Worm (Caenorhabditis elegans) whole organism, L2 larva: Measurements from ENCODE around the gene W04G3.13.

Source experiments
- C34F6.9 ChIP-seq: fragments of 150-350 bp; optimal IDR thresholded peaks from 2 replicates; lab custom pipeline; 2014; ENCODE audit warnings: missing biosample characterization, missing genetic modification characterization
- F13H6.1 ChIP-seq: sonication (generic microtip); optimal IDR thresholded peaks from 2 replicates; lab custom pipeline; 2016; ENCODE audit warnings: missing genetic modification characterization, missing compliant biosample characterization
- R02D3.7 ChIP-seq: fragments of 150-350 bp; optimal IDR thresholded peaks from 2 replicates; lab custom pipeline; 2014; ENCODE audit warnings: missing biosample characterization, missing genetic modification characterization
- Y55F3AM.14 ChIP-seq: fragments of 200-800 bp; sonication (Bioruptor generic); optimal IDR thresholded peaks from 2 replicates; lab custom pipeline; 2018; ENCODE audit warnings: mild to moderate bottlenecking, missing genetic modification characterization, missing compliant biosample characterization
- ZK546.5 ChIP-seq: sonication (generic microtip); optimal IDR thresholded peaks from 2 replicates; lab custom pipeline; 2017; ENCODE audit warnings: missing biosample characterization, missing genetic modification characterization
- alr-1 ChIP-seq: fragments of 150-350 bp; optimal IDR thresholded peaks from 2 replicates; lab custom pipeline; 2014; ENCODE audit warnings: missing biosample characterization, missing genetic modification characterization
- aly-2 ChIP-seq: fragments of 150-350 bp; optimal IDR thresholded peaks from 2 replicates; lab custom pipeline; 2014; ENCODE audit warnings: missing biosample characterization, missing genetic modification characterization
- ama-1 ChIP-seq: fragments of 150-350 bp; optimal IDR thresholded peaks from 2 replicates; lab custom pipeline; 2018; ENCODE audit warnings: inconsistent platforms
- blmp-1 ChIP-seq: sonication (generic microtip); optimal IDR thresholded peaks from 2 replicates; lab custom pipeline; 2017; ENCODE audit warnings: missing genetic modification characterization, mild to moderate bottlenecking, missing compliant biosample characterization, antibody characterized with exemption, moderate library complexity; ENCODE audit not compliant: insufficient read depth
- ceh-16 ChIP-seq: fragments of 150-350 bp; optimal IDR thresholded peaks from 2 replicates; lab custom pipeline; 2014; ENCODE audit warnings: missing biosample characterization, missing genetic modification characterization
- ceh-82 ChIP-seq: fragments of 150-350 bp; optimal IDR thresholded peaks from 2 replicates; lab custom pipeline; 2014; ENCODE audit warnings: missing biosample characterization, missing genetic modification characterization
- crh-2 ChIP-seq: sonication (generic microtip); optimal IDR thresholded peaks from 2 replicates; lab custom pipeline; 2017; ENCODE audit warnings: missing biosample characterization, missing genetic modification characterization
- dmd-4 ChIP-seq: sonication (generic microtip); optimal IDR thresholded peaks from 2 replicates; lab custom pipeline; 2017; ENCODE audit warnings: missing biosample characterization, missing genetic modification characterization
- egl-27 ChIP-seq: sonication (generic microtip); optimal IDR thresholded peaks from 3 replicates; lab custom pipeline; 2017; ENCODE audit warnings: missing biosample characterization, missing genetic modification reagents, missing genetic modification characterization
- elt-1 ChIP-seq: fragments of 150-350 bp; optimal IDR thresholded peaks from 2 replicates; lab custom pipeline; 2014; ENCODE audit warnings: missing biosample characterization, missing genetic modification characterization
- elt-3 ChIP-seq: sonication (generic microtip); optimal IDR thresholded peaks from 2 replicates; lab custom pipeline; 2017; ENCODE audit warnings: missing biosample characterization, missing genetic modification characterization
- fos-1 ChIP-seq: fragments of 150-350 bp; optimal IDR thresholded peaks from 2 replicates; lab custom pipeline; 2014; ENCODE audit warnings: missing biosample characterization, missing genetic modification characterization
- lin-11 ChIP-seq: fragments of 150-350 bp; sonication (generic microtip); optimal IDR thresholded peaks from 2 replicates; lab custom pipeline; 2014; ENCODE audit warnings: missing biosample characterization, missing genetic modification characterization, inconsistent platforms, mixed read lengths
- lin-39 ChIP-seq: fragments of 150-350 bp; optimal IDR thresholded peaks from 2 replicates; lab custom pipeline; 2014; ENCODE audit warnings: missing biosample characterization, missing genetic modification reagents, missing genetic modification characterization
- lsy-2 ChIP-seq, 2 experiments: fragments of 150-350 bp in 1 of 2; sonication (generic microtip) in 1 of 2; optimal IDR thresholded peaks; 2 replicates each; lab custom pipeline; 2014 to 2017; ENCODE audit warnings: missing biosample characterization in 2 of 2, missing genetic modification characterization in 2 of 2
- mab-5 ChIP-seq: fragments of 150-350 bp; optimal IDR thresholded peaks from 2 replicates; lab custom pipeline; 2014; ENCODE audit warnings: missing biosample characterization, missing genetic modification characterization
- mbf-1 ChIP-seq: sonication (generic microtip); optimal IDR thresholded peaks from 2 replicates; lab custom pipeline; 2017; ENCODE audit warnings: missing biosample characterization, missing genetic modification characterization
- mdl-1 ChIP-seq, 2 experiments: fragments of 150-350 bp in 1 of 2; sonication (generic microtip) in 1 of 2; optimal IDR thresholded peaks; 2 replicates each; lab custom pipeline; 2017; ENCODE audit warnings: missing biosample characterization in 2 of 2, missing genetic modification characterization in 2 of 2
- nhr-10 ChIP-seq: sonication (generic microtip); optimal IDR thresholded peaks from 2 replicates; lab custom pipeline; 2017; ENCODE audit warnings: missing biosample characterization, missing genetic modification characterization
- nhr-12 ChIP-seq: fragments of 150-350 bp; optimal IDR thresholded peaks from 2 replicates; lab custom pipeline; 2014; ENCODE audit warnings: missing biosample characterization, missing genetic modification characterization
- nhr-129 ChIP-seq: fragments of 150-350 bp; optimal IDR thresholded peaks from 2 replicates; lab custom pipeline; 2014; ENCODE audit warnings: missing biosample characterization, missing genetic modification characterization
- nhr-21 ChIP-seq: fragments of 150-350 bp; optimal IDR thresholded peaks from 2 replicates; lab custom pipeline; 2014; ENCODE audit warnings: missing biosample characterization, missing genetic modification characterization
- nhr-23 ChIP-seq: fragments of 150-350 bp; optimal IDR thresholded peaks from 2 replicates; lab custom pipeline; 2014; ENCODE audit warnings: missing biosample characterization, missing genetic modification reagents, missing genetic modification characterization
- nhr-237 ChIP-seq: fragments of 150-350 bp; optimal IDR thresholded peaks from 2 replicates; lab custom pipeline; 2014; ENCODE audit warnings: missing biosample characterization, missing genetic modification characterization
- nhr-6 ChIP-seq: fragments of 150-350 bp; optimal IDR thresholded peaks from 2 replicates; lab custom pipeline; 2014; ENCODE audit warnings: missing biosample characterization, missing genetic modification characterization
- peb-1 ChIP-seq: fragments of 150-350 bp; optimal IDR thresholded peaks from 2 replicates; lab custom pipeline; 2014; ENCODE audit warnings: missing biosample characterization, missing genetic modification characterization
- sem-4 ChIP-seq: fragments of 150-350 bp; optimal IDR thresholded peaks from 2 replicates; lab custom pipeline; 2014; ENCODE audit warnings: missing biosample characterization, missing genetic modification reagents, missing genetic modification characterization
- skn-1 ChIP-seq: sonication (generic microtip); optimal IDR thresholded peaks from 2 replicates; lab custom pipeline; 2017; ENCODE audit warnings: missing biosample characterization, missing genetic modification characterization
- sma-3 ChIP-seq: sonication (generic microtip); optimal IDR thresholded peaks from 2 replicates; lab custom pipeline; 2016; ENCODE audit warnings: missing genetic modification reagents, missing genetic modification characterization, missing compliant biosample characterization
- sma-9 ChIP-seq, 2 experiments: fragments of 150-350 bp in 1 of 2; sonication (generic microtip) in 1 of 2; optimal IDR thresholded peaks; 2 replicates each; lab custom pipeline; 2014 to 2016; ENCODE audit warnings: missing genetic modification characterization in 2 of 2, mild to moderate bottlenecking in 1 of 2, missing biosample characterization in 1 of 2, missing compliant biosample characterization in 1 of 2, missing genetic modification reagents in 1 of 2, moderate library complexity in 1 of 2
- snpc-4 ChIP-seq: fragments of 150-350 bp; optimal IDR thresholded peaks from 2 replicates; lab custom pipeline; 2014; ENCODE audit warnings: missing biosample characterization, missing genetic modification characterization
- zag-1 ChIP-seq: fragments of 150-350 bp; optimal IDR thresholded peaks from 2 replicates; lab custom pipeline; 2014; ENCODE audit warnings: missing biosample characterization, missing genetic modification characterization
- ztf-1 ChIP-seq: fragments of 200-800 bp; sonication (Bioruptor generic); conservative IDR thresholded peaks from 2 replicates; pipeline ENCODE4 v1.3.6; 2022; ENCODE audit warnings: missing genetic modification characterization, missing compliant biosample characterization
- ztf-11 ChIP-seq: sonication (generic microtip); optimal IDR thresholded peaks from 2 replicates; lab custom pipeline; 2017; ENCODE audit warnings: missing biosample characterization, missing genetic modification characterization
- ztf-4 ChIP-seq: fragments of 150-350 bp; optimal IDR thresholded peaks from 2 replicates; lab custom pipeline; 2014; ENCODE audit warnings: missing biosample characterization, missing genetic modification characterization

W04G3.13 gene

DNA sequence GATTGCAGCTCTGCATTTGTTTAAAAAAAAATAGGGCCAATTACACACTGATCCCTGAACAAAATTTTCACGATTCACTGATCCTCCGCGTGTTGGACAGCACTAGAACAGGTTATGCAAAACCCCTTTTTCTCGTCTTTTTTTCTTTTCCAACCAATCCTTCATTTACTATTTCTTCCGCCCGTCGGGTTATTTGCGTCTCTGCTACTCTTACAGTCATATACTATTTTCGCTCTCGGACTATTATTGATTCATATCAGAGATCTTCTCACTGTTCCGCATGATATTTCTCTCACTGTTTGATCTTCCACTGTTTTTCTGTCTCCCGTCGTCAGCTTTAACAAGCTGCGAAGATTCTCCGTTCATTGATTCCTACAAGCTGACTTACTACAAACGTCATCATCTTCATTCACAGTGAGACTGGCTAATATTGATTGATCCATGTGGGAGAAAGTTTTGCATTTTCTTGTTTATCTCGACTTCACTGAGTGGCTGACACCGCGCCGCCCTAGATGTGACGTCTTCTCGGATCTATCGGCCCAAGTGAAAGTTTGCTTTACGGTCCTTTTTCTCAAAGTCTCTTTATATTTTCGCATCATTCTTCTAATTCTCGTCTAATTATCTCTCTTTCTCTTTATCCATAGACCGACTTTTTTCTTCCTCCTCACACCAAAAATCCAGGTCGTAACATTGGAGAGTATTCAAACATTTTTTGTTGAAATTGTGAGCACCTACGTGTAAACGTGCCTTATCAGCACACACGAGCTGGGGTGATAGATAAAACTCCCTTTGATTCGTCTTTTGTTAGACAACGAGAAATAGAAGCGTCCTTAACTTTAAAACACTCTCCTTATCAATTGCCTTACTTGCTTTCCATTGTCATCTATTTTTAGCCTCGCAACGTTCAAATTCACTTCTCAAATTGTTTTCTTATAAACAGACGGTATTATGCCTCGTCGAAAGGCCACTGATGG lies 43.2 kb downstream of the W04G3.13 start:
- TF ChIP-seq fos-1 (peak; percentile 59), nhr-12 (no peak), blmp-1 (tag; lab: Kevin White, UChicago) (peak; percentile 89), ztf-1 (GFP tag; lab: Robert Waterston, UW) (no peak), mdl-1 (tag; optimal IDR thresholded peaks at IDR 0.05; lab: Kevin White, UChicago) (peak in 1 of 2 experiments; percentile 0), crh-2 (tag; lab: Kevin White, UChicago) (peak; percentile 75), C34F6.9 (tag; lab: Kevin White, UChicago) (no peak), F13H6.1 (tag; lab: Kevin White, UChicago) (peak; percentile 36), nhr-6 (tag; lab: Kevin White, UChicago) (no peak), snpc-4 (tag; lab: Kevin White, UChicago) (no peak), ceh-16 (tag; lab: Kevin White, UChicago) (no peak), sma-3 (GFP tag; lab: Kevin White, UChicago) (no peak), sma-9 (GFP tag; optimal IDR thresholded peaks at IDR 0.05; lab: Kevin White, UChicago) (peak; percentile 26), sma-9 (tag; optimal IDR thresholded peaks at IDR 0.05; lab: Kevin White, UChicago) (no peak), ZK546.5 (tag; lab: Kevin White, UChicago) (no peak), sem-4 (tag; lab: Kevin White, UChicago) (peak; percentile 34), aly-2 (tag; lab: Kevin White, UChicago) (no peak), ztf-4 (no peak), elt-1 (tag; lab: Kevin White, UChicago) (no peak), nhr-21 (tag; lab: Kevin White, UChicago) (peak; percentile 35)

- TF ChIP-seq nhr-237 (tag; lab: Kevin White, UChicago): no peak
- peak in 1 of 2 experiments; percentile 9 for TF ChIP-seq lsy-2 (tag; optimal IDR thresholded peaks at IDR 0.05; lab: Kevin White, UChicago)
- peak; percentile 5 for TF ChIP-seq nhr-6 (tag; lab: Kevin White, UChicago)
- TF ChIP-seq F13H6.1 (tag; lab: Kevin White, UChicago): peak; percentile 74
- no peak for TF ChIP-seq R02D3.7
- TF ChIP-seq mdl-1 (tag; optimal IDR thresholded peaks at IDR 0.05; lab: Kevin White, UChicago): no peak
- TF ChIP-seq peb-1: no peak
- no peak for TF ChIP-seq ama-1 (lab: Kevin White, UChicago)
- peak; percentile 28 for TF ChIP-seq mab-5 (tag; lab: Kevin White, UChicago)
- TF ChIP-seq nhr-21 (tag; lab: Kevin White, UChicago): no peak
- TF ChIP-seq skn-1 (tag; lab: Kevin White, UChicago): no peak
- peak; percentile 16 for TF ChIP-seq nhr-129 (tag; lab: Kevin White, UChicago)
- TF ChIP-seq zag-1 (tag; lab: Kevin White, UChicago): no peak
- peak; percentile 25 for TF ChIP-seq C34F6.9 (tag; lab: Kevin White, UChicago)
- TF ChIP-seq sma-9 (GFP tag; optimal IDR thresholded peaks at IDR 0.05; lab: Kevin White, UChicago): peak; percentile 50
- TF ChIP-seq sma-9 (tag; optimal IDR thresholded peaks at IDR 0.05; lab: Kevin White, UChicago): no peak
- TF ChIP-seq ztf-11 (tag; lab: Kevin White, UChicago): no peak
- no peak for TF ChIP-seq dmd-4 (tag; lab: Kevin White, UChicago)
- TF ChIP-seq elt-3 (tag; lab: Kevin White, UChicago): no peak
- TF ChIP-seq nhr-23: no peak
- no peak for TF ChIP-seq nhr-12
- TF ChIP-seq sma-3 (GFP tag; lab: Kevin White, UChicago): no peak
- TF ChIP-seq nhr-10: no peak
- no peak for TF ChIP-seq mbf-1
- no peak for TF ChIP-seq alr-1 (tag; lab: Kevin White, UChicago)
- no peak for TF ChIP-seq ztf-4
- TF ChIP-seq elt-1 (tag; lab: Kevin White, UChicago): no peak
- no peak for TF ChIP-seq egl-27 (tag; lab: Kevin White, UChicago)
- TF ChIP-seq lin-11: no peak
- TF ChIP-seq Y55F3AM.14 (GFP tag; lab: Kevin White, UChicago): no peak
- no peak for TF ChIP-seq lin-39 (tag; lab: Kevin White, UChicago)
- TF ChIP-seq aly-2 (tag; lab: Kevin White, UChicago): no peak
- no peak for TF ChIP-seq ceh-82 (tag; lab: Kevin White, UChicago)
Observed at ce11 chrX:11035563-11035962, 44.0 kb downstream of the W04G3.13 start.
